Worm (Caenorhabditis elegans) whole organism, early embryonic: ENCODE data around the gene Y38H6C.21.

Source experiments
- B0310.2 ChIP-seq: sonication (generic microtip); optimal IDR thresholded peaks from 2 replicates; lab custom pipeline; 2016; ENCODE audit warnings: mild to moderate bottlenecking, missing genetic modification characterization, missing compliant biosample characterization
- F13C5.2 ChIP-seq: sonication (generic microtip); optimal IDR thresholded peaks from 2 replicates; lab custom pipeline; 2017; ENCODE audit warnings: mild to moderate bottlenecking, missing genetic modification characterization, inconsistent platforms, missing compliant biosample characterization
- aly-1 ChIP-seq: sonication (generic microtip); optimal IDR thresholded peaks from 2 replicates; lab custom pipeline; 2016; ENCODE audit warnings: missing genetic modification characterization, missing compliant biosample characterization
- ama-1 ChIP-seq: fragments of 150-350 bp; optimal IDR thresholded peaks from 2 replicates; lab custom pipeline; 2014
- ceh-13 ChIP-seq: fragments of 200-800 bp; sonication (Bioruptor generic); optimal IDR thresholded peaks from 2 replicates; lab custom pipeline; 2018; ENCODE audit warnings: mild to moderate bottlenecking, missing genetic modification characterization, missing compliant biosample characterization
- ceh-36 ChIP-seq: sonication (generic microtip); optimal IDR thresholded peaks from 2 replicates; lab custom pipeline; 2016; ENCODE audit warnings: missing genetic modification characterization, inconsistent platforms, missing compliant biosample characterization
- ets-7 ChIP-seq: sonication (generic microtip); optimal IDR thresholded peaks from 2 replicates; lab custom pipeline; 2016; ENCODE audit warnings: missing genotype, missing genetic modification characterization, missing compliant biosample characterization
- flt-1 ChIP-seq: fragments of 200-800 bp; sonication (Bioruptor generic); IDR thresholded peaks from 2 replicates; pipeline ENCODE4 v1.3.6; 2022; ENCODE audit warnings: missing genetic modification characterization, missing compliant biosample characterization
- hmbx-1 ChIP-seq: sonication (generic microtip); optimal IDR thresholded peaks from 2 replicates; lab custom pipeline; 2016; ENCODE audit warnings: mild to moderate bottlenecking, missing genetic modification characterization, missing compliant biosample characterization
- hmg-4 ChIP-seq: fragments of 200-800 bp; sonication (Bioruptor generic); optimal IDR thresholded peaks from 2 replicates; lab custom pipeline; 2018; ENCODE audit warnings: mild to moderate bottlenecking, missing genetic modification characterization, missing compliant biosample characterization
- hnd-1 ChIP-seq: sonication (generic microtip); optimal IDR thresholded peaks from 2 replicates; lab custom pipeline; 2016; ENCODE audit warnings: missing genetic modification characterization, missing compliant biosample characterization
- pes-1 ChIP-seq: fragments of 200-800 bp; sonication (Bioruptor generic); IDR thresholded peaks from 2 replicates; pipeline ENCODE4 v1.3.6; 2022; ENCODE audit warnings: missing genetic modification reagents, missing genetic modification characterization, missing compliant biosample characterization
- scrt-1 ChIP-seq: fragments of 200-800 bp; sonication (Bioruptor generic); IDR thresholded peaks from 2 replicates; pipeline ENCODE4 v1.3.6; 2022; ENCODE audit warnings: missing genetic modification characterization, missing compliant biosample characterization
- sea-1 ChIP-seq: fragments of 200-800 bp; sonication (Bioruptor generic); conservative IDR thresholded peaks from 2 replicates; pipeline ENCODE4 v1.3.6; 2022; ENCODE audit warnings: missing genetic modification characterization, missing compliant biosample characterization
- tbx-11 ChIP-seq: fragments of 200-800 bp; sonication (Bioruptor generic); IDR thresholded peaks from 2 replicates; pipeline ENCODE4 v1.3.6; 2022; ENCODE audit warnings: missing genetic modification characterization, missing compliant biosample characterization
- tbx-37 ChIP-seq: fragments of 200-800 bp; sonication (Bioruptor generic); conservative IDR thresholded peaks from 2 replicates; pipeline ENCODE4 v1.3.6; 2022; ENCODE audit warnings: missing genetic modification reagents, missing genetic modification characterization, missing compliant biosample characterization
- tra-4 ChIP-seq: sonication (generic microtip); optimal IDR thresholded peaks from 2 replicates; lab custom pipeline; 2017; ENCODE audit warnings: missing genetic modification characterization, missing compliant biosample characterization

Gene Y38H6C.21

DNA sequence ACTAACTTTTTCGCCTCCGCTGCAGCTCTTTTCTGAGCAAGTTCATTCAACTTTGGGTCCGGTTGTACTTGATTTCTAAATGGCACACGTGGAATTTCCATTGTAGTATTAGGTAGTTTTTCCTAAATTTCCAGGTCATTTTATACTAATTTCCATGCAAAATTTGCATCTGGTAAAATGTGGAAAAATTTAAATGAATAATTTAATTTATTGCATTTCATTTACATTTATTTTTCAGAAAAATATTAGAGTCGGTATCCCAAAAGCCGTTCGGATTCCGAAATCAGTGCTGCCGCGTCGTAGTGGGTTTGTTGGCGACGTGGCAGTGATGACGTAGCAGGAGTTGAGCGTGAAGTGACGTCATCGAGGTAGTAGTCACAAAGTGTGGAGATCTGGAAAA, 8.0 kb downstream of the Y38H6C.21 start, which contains the start of gene Y38H6C.18:
Gene Y38H6C.18 (minus strand): TSS at position 101 of the 400 bp plus-strand sequence.
- TF ChIP-seq flt-1: no peak
- TF ChIP-seq hmbx-1 (tag; lab: Kevin White, UChicago): no peak
- TF ChIP-seq tbx-11 (GFP tag; lab: Robert Waterston, UW): no peak
- TF ChIP-seq B0310.2 (tag; lab: Kevin White, UChicago): no peak
- TF ChIP-seq tra-4 (tag; lab: Kevin White, UChicago): no peak
- TF ChIP-seq scrt-1 (GFP tag; lab: Robert Waterston, UW): no peak
- no peak for TF ChIP-seq hmg-4 (GFP tag; lab: Kevin White, UChicago)
- TF ChIP-seq ceh-13 (GFP tag; lab: Kevin White, UChicago): no peak
- TF ChIP-seq ets-7 (tag; lab: Kevin White, UChicago): no peak
- TF ChIP-seq sea-1 (GFP tag; lab: Robert Waterston, UW): no peak
- TF ChIP-seq aly-1 (tag; lab: Kevin White, UChicago): no peak
- no peak for TF ChIP-seq F13C5.2
- no peak for TF ChIP-seq ama-1 (lab: Kevin White, UChicago)

DNA sequence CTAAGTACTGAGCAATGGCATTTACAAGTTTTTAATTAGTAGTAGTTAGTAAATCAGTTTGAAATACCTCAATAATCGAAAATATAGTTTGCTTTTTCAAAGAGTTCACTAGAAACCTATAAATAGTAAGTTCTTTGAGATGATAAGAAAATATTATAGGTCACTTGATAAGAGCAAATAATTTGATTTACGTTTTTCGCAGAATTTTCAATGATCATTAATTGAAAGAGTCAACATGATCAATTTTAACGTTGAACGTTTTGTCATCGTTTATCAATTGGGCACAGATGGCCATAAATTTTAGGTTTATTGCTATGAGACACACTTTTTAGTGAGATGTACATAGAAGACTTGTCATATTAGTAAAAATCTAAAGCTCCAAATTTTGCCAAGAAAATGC, 9.3 kb downstream of the Y38H6C.21 start:
- TF ChIP-seq aly-1 (tag; lab: Kevin White, UChicago) (no peak), tbx-11 (GFP tag; lab: Robert Waterston, UW) (no peak), ceh-36 (no peak)

DNA sequence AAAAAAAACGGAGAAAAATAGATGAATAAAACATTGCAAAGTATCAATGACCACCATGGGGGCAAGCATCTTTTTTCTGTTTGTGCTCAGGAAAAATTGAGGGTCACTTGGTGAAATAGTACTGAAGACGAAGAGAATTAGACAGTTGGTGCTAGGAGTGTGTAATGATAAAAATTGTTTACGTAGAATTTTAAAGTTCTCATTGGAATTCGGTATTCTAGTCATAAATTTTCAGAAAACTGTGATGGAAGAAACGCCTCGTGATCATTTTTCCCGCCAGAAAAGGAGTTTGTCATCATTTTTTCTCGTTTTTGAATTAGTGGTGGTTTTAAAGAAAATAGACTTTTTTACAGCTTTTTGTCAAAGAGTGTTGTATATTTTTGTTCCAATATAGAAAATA, 10.5 kb downstream of the Y38H6C.21 start:
- no peak for TF ChIP-seq flt-1
- no peak for TF ChIP-seq sea-1 (GFP tag; lab: Robert Waterston, UW)
- no peak for TF ChIP-seq hmbx-1 (tag; lab: Kevin White, UChicago)

DNA sequence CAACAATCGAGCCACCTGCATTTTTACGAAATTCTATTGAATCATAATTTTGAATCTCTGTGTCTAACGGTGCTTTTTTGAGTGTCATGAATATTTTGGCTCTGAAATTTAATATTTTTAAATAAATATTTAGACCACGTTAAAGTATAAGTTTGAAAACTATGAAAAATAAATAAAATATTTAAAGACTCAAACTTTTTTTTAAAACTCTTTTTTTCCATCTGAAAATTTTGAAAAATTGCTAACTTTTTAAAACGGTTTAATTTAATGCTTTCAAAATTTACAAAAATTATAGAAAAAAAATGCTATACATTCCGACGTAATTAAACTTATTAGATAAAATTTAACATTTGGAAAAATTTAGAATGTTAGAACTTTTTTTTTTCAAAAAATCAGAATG, 11.0 kb downstream of the Y38H6C.21 start, which contains the start of gene slc-36.3:
Gene slc-36.3 (minus strand): TSS at position 101 of the 400 bp plus-strand sequence.
- no peak for TF ChIP-seq aly-1 (tag; lab: Kevin White, UChicago)
- TF ChIP-seq hnd-1 (tag; lab: Kevin White, UChicago): no peak
- TF ChIP-seq ama-1 (lab: Kevin White, UChicago): no peak
- no peak for TF ChIP-seq ets-7 (tag; lab: Kevin White, UChicago)
- TF ChIP-seq F13C5.2: no peak

DNA sequence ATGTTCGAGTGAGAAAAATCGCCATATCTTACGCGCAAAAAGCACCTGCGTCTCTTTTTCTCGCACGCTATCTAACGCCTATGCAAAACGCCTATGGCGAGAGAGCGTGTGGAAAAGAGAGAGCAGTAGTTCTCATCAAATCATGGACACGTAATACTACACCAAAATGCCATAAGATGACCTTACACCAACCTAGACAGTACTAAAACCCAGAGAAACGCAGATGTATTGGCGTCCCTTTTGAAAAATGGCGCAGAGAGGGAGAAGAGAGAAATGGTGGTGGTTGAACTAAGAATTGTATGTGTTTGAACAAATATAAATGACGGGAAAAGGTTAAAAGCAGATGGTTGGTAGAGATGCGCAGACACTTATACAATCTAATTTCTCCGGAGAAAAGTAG, 16.0 kb downstream of the Y38H6C.21 start, which contains the start of gene Y38H6C.16:
Gene Y38H6C.16 (minus strand): TSS at position 293 of the 400 bp plus-strand sequence.
- no peak for TF ChIP-seq scrt-1 (GFP tag; lab: Robert Waterston, UW)
- TF ChIP-seq ceh-36: no peak
- no peak for TF ChIP-seq ama-1 (lab: Kevin White, UChicago)
- no peak for TF ChIP-seq hmg-4 (GFP tag; lab: Kevin White, UChicago)

DNA sequence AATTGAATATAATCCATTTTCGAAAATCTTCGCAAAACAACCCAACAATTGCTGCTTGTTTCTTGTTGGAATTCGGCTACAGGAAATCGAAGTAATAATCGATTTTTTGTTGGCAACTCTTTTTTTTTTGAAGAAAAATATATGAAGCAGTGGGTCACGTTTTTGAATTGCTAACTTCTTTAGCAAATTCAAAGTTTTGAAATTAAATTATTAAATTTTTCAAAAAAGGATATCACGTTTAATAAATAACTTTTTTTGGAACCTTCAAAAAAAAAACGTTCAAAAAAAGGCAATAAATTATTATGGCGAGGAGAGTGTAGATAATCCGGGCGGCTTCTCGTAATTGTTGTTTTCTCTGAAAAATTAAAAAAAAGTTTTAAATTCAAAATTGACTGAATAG, 18.9 kb downstream of the Y38H6C.21 start, which contains the start of gene Y38H6C.15:
Gene Y38H6C.15 (minus strand): TSS at position 101 of the 400 bp plus-strand sequence.
- TF ChIP-seq hmg-4 (GFP tag; lab: Kevin White, UChicago) (no peak), tbx-11 (GFP tag; lab: Robert Waterston, UW) (no peak), hnd-1 (tag; lab: Kevin White, UChicago) (no peak), B0310.2 (tag; lab: Kevin White, UChicago) (no peak), F13C5.2 (no peak), pes-1 (GFP tag; lab: Robert Waterston, UW) (no peak), hmbx-1 (tag; lab: Kevin White, UChicago) (no peak), sea-1 (GFP tag; lab: Robert Waterston, UW) (no peak), flt-1 (no peak), ceh-36 (no peak), scrt-1 (GFP tag; lab: Robert Waterston, UW) (no peak), tra-4 (tag; lab: Kevin White, UChicago) (no peak), ceh-13 (GFP tag; lab: Kevin White, UChicago) (no peak), ama-1 (lab: Kevin White, UChicago) (no peak), ets-7 (tag; lab: Kevin White, UChicago) (no peak), aly-1 (tag; lab: Kevin White, UChicago) (no peak)

DNA sequence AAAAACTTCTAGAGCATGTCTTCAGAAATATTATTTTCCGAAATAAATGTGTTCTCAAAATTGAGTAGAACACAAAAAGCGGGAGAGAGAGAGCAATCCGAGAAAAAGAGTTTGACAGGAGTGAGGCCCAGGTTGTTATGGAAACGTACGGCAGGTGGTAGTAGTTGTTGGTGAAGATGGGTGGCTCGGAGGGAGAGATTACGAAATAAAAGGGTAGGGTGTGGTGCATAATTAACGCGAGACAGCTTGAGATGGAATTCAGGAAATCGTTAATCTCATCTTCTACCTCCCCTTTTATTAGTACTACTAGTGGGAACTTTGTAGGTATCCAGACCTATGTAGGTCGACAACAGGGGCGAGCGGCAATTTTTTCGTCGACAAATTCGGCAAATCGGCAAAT, 21.0 kb downstream of the Y38H6C.21 start, which contains the start of gene famh-161:
Gene famh-161 (minus strand): TSS at position 101 of the 400 bp plus-strand sequence.
- TF ChIP-seq scrt-1 (GFP tag; lab: Robert Waterston, UW) (no peak), ceh-13 (GFP tag; lab: Kevin White, UChicago) (no peak), pes-1 (GFP tag; lab: Robert Waterston, UW) (no peak), aly-1 (tag; lab: Kevin White, UChicago) (no peak)

DNA sequence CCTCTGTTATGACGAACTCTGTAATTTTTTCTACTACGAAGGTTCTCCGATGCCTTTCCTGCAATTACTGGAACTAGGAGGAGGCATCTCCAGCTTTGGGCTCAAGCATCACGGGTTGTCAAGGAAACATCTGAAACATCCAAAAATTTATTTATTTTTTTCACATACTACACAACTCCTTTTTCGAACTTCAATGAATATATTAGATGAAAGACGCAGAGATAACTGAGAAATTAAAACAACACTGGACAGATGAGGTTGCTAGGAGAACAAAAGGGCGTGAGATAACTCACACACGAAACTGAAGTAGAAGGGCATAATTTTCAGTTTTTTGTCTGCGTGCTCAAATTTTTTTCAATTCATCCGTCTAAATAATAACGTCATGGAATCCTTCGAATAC, 27.6 kb downstream of the Y38H6C.21 start, which contains the start of gene Y38H6C.13:
Gene Y38H6C.13 (plus strand): TSS at position 301 of the 400 bp plus-strand sequence.
- TF ChIP-seq ceh-13 (GFP tag; lab: Kevin White, UChicago) (no peak), hmg-4 (GFP tag; lab: Kevin White, UChicago) (no peak), aly-1 (tag; lab: Kevin White, UChicago) (no peak), F13C5.2 (no peak), sea-1 (GFP tag; lab: Robert Waterston, UW) (no peak), flt-1 (no peak), ama-1 (lab: Kevin White, UChicago) (no peak), scrt-1 (GFP tag; lab: Robert Waterston, UW) (no peak), hnd-1 (tag; lab: Kevin White, UChicago) (no peak), B0310.2 (tag; lab: Kevin White, UChicago) (no peak), hmbx-1 (tag; lab: Kevin White, UChicago) (no peak), tra-4 (tag; lab: Kevin White, UChicago) (no peak), tbx-37 (GFP tag; lab: Robert Waterston, UW) (no peak), tbx-11 (GFP tag; lab: Robert Waterston, UW) (no peak), pes-1 (GFP tag; lab: Robert Waterston, UW) (no peak), ceh-36 (no peak)
